Worm (Caenorhabditis elegans) whole organism, L3 larva: ENCODE results near the gene M195.2.

Source experiments
- ZK546.5 ChIP-seq: sonication (generic microtip); optimal IDR thresholded peaks from 2 replicates; lab custom pipeline; 2017; ENCODE audit warnings: missing biosample characterization, missing genetic modification characterization
- ama-1 ChIP-seq: fragments of 150-350 bp; optimal IDR thresholded peaks from 2 replicates; lab custom pipeline; 2018
- ceh-16 ChIP-seq: sonication (generic microtip); optimal IDR thresholded peaks from 2 replicates; lab custom pipeline; 2017; ENCODE audit warnings: missing biosample characterization, missing genetic modification characterization
- ceh-28 ChIP-seq: fragments of 150-350 bp; optimal IDR thresholded peaks from 2 replicates; lab custom pipeline; 2014; ENCODE audit warnings: missing biosample characterization, missing genetic modification reagents, missing genetic modification characterization
- daf-12 ChIP-seq: fragments of 150-350 bp; optimal IDR thresholded peaks from 2 replicates; lab custom pipeline; 2014; ENCODE audit warnings: missing biosample characterization, missing genetic modification reagents, missing genetic modification characterization
- egl-5 ChIP-seq: fragments of 150-350 bp; optimal IDR thresholded peaks from 2 replicates; lab custom pipeline; 2017; ENCODE audit warnings: missing biosample characterization, missing genetic modification reagents, missing genetic modification characterization, inconsistent platforms
- elt-1 ChIP-seq: fragments of 150-350 bp; optimal IDR thresholded peaks from 2 replicates; lab custom pipeline; 2014; ENCODE audit warnings: missing biosample characterization, missing genetic modification characterization
- elt-2 ChIP-seq: sonication (generic microtip); optimal IDR thresholded peaks from 2 replicates; lab custom pipeline; 2016; ENCODE audit warnings: missing genetic modification reagents, mild to moderate bottlenecking, missing genetic modification characterization, missing compliant biosample characterization
- eor-1 ChIP-seq, 2 experiments: fragments of 150-350 bp; optimal IDR thresholded peaks; 2 replicates each; lab custom pipeline; 2014 to 2018; ENCODE audit warnings: missing biosample characterization in 2 of 2, missing genetic modification characterization in 2 of 2
- fkh-10 ChIP-seq: sonication (generic microtip); optimal IDR thresholded peaks from 2 replicates; lab custom pipeline; 2017; ENCODE audit warnings: missing biosample characterization, missing genetic modification reagents, missing genetic modification characterization
- fkh-2 ChIP-seq: fragments of 150-350 bp; optimal IDR thresholded peaks from 2 replicates; lab custom pipeline; 2014; ENCODE audit warnings: missing biosample characterization, missing genetic modification reagents, missing genetic modification characterization
- fos-1 ChIP-seq: fragments of 150-350 bp; optimal IDR thresholded peaks from 2 replicates; lab custom pipeline; 2014; ENCODE audit warnings: missing biosample characterization, missing genetic modification characterization
- hmg-11 ChIP-seq: sonication (generic microtip); optimal IDR thresholded peaks from 2 replicates; lab custom pipeline; 2016; ENCODE audit warnings: missing genetic modification characterization, missing compliant biosample characterization
- jun-1 ChIP-seq: fragments of 150-350 bp; optimal IDR thresholded peaks from 2 replicates; lab custom pipeline; 2014; ENCODE audit warnings: missing biosample characterization, missing genetic modification reagents, missing genetic modification characterization
- lin-15B ChIP-seq: fragments of 150-350 bp; optimal IDR thresholded peaks from 2 replicates; lab custom pipeline; 2014; ENCODE audit warnings: missing biosample characterization, missing genetic modification characterization
- lin-39 ChIP-seq: fragments of 150-350 bp; optimal IDR thresholded peaks from 2 replicates; lab custom pipeline; 2018; ENCODE audit warnings: missing biosample characterization, missing genetic modification reagents, missing genetic modification characterization
- mdl-1 ChIP-seq: fragments of 150-350 bp; optimal IDR thresholded peaks from 2 replicates; lab custom pipeline; 2014; ENCODE audit warnings: missing biosample characterization, missing genetic modification characterization
- mml-1 ChIP-seq: fragments of 150-350 bp; sonication (generic microtip); optimal IDR thresholded peaks from 3 replicates; lab custom pipeline; 2014; ENCODE audit warnings: missing biosample characterization, missing genetic modification characterization
- nfya-1 ChIP-seq: sonication (generic microtip); optimal IDR thresholded peaks from 2 replicates; lab custom pipeline; 2017; ENCODE audit warnings: missing genetic modification characterization, mild to moderate bottlenecking, missing compliant biosample characterization, antibody characterized with exemption, moderate library complexity; ENCODE audit not compliant: insufficient read depth
- nhr-11 ChIP-seq: fragments of 150-350 bp; optimal IDR thresholded peaks from 2 replicates; lab custom pipeline; 2014; ENCODE audit warnings: missing biosample characterization, missing genetic modification characterization
- nhr-23 ChIP-seq: fragments of 150-350 bp; optimal IDR thresholded peaks from 2 replicates; lab custom pipeline; 2014; ENCODE audit warnings: missing biosample characterization, missing genetic modification reagents, missing genetic modification characterization
- nhr-25 ChIP-seq: sonication (generic microtip); optimal IDR thresholded peaks from 2 replicates; lab custom pipeline; 2017; ENCODE audit warnings: missing biosample characterization, missing genetic modification characterization
- nhr-28 ChIP-seq: fragments of 150-350 bp; optimal IDR thresholded peaks from 2 replicates; lab custom pipeline; 2014; ENCODE audit warnings: missing biosample characterization, missing genetic modification characterization
- nhr-43 ChIP-seq: sonication (generic microtip); optimal IDR thresholded peaks from 2 replicates; lab custom pipeline; 2016; ENCODE audit warnings: mild to moderate bottlenecking, missing genetic modification characterization, missing compliant biosample characterization; ENCODE audit not compliant: poor library complexity, severe bottlenecking
- nhr-67 ChIP-seq: fragments of 150-350 bp; optimal IDR thresholded peaks from 2 replicates; lab custom pipeline; 2014; ENCODE audit warnings: missing biosample characterization, missing genetic modification characterization
- nhr-76 ChIP-seq: fragments of 150-350 bp; sonication (generic microtip); optimal IDR thresholded peaks from 5 replicates; lab custom pipeline; 2014; ENCODE audit warnings: missing biosample characterization, missing genetic modification characterization
- nhr-77 ChIP-seq: fragments of 150-350 bp; optimal IDR thresholded peaks from 2 replicates; lab custom pipeline; 2014; ENCODE audit warnings: missing biosample characterization, missing genetic modification characterization
- pha-4 ChIP-seq: fragments of 150-350 bp; optimal IDR thresholded peaks from 2 replicates; lab custom pipeline; 2014; ENCODE audit warnings: missing biosample characterization, missing genetic modification reagents, missing genetic modification characterization
- pqm-1 ChIP-seq: fragments of 150-350 bp; optimal IDR thresholded peaks from 2 replicates; lab custom pipeline; 2017; ENCODE audit warnings: missing biosample characterization, missing genetic modification characterization, inconsistent platforms
- sea-2 ChIP-seq: fragments of 150-350 bp; sonication (generic microtip); optimal IDR thresholded peaks from 4 replicates; lab custom pipeline; 2014; ENCODE audit warnings: missing biosample characterization, missing genetic modification reagents, missing genetic modification characterization
- skn-1 ChIP-seq: fragments of 150-350 bp; optimal IDR thresholded peaks from 2 replicates; lab custom pipeline; 2014; ENCODE audit warnings: missing biosample characterization, missing genetic modification characterization
- snpc-4 ChIP-seq: fragments of 150-350 bp; optimal IDR thresholded peaks from 2 replicates; lab custom pipeline; 2014; ENCODE audit warnings: missing biosample characterization, missing genetic modification characterization
- tbx-2 ChIP-seq: sonication (generic microtip); optimal IDR thresholded peaks from 2 replicates; lab custom pipeline; 2016; ENCODE audit warnings: mild to moderate bottlenecking, missing genetic modification characterization, missing compliant biosample characterization
- unc-62 ChIP-seq: fragments of 150-350 bp; sonication (generic microtip); optimal IDR thresholded peaks from 4 replicates; lab custom pipeline; 2014; ENCODE audit warnings: missing biosample characterization, missing genetic modification reagents, missing genetic modification characterization
- zag-1 ChIP-seq: fragments of 150-350 bp; optimal IDR thresholded peaks from 2 replicates; lab custom pipeline; 2014; ENCODE audit warnings: missing biosample characterization, missing genetic modification characterization
- ztf-4 ChIP-seq: fragments of 150-350 bp; optimal IDR thresholded peaks from 2 replicates; lab custom pipeline; 2014; ENCODE audit warnings: missing biosample characterization, missing genetic modification characterization

M195.2 gene

ce11 chrII:8329462-8329861 is 31.1 kb upstream of the M195.2 start, which contains the start of gene C26D10.4:
TSS of gene C26D10.4 (plus strand) at chrII:8329762.
- no peak for TF ChIP-seq nhr-25 (tag; lab: Kevin White, UChicago)
- TF ChIP-seq ztf-4 = no peak
- TF ChIP-seq nhr-76 (tag; lab: Kevin White, UChicago) = no peak
- no peak for TF ChIP-seq jun-1 (tag; lab: Kevin White, UChicago)
- TF ChIP-seq skn-1 (tag; lab: Kevin White, UChicago) = no peak
- TF ChIP-seq fkh-2 (tag; lab: Kevin White, UChicago) = no peak
- no peak for TF ChIP-seq lin-15B (tag; lab: Kevin White, UChicago)
- no peak for TF ChIP-seq lin-39 (tag; lab: Kevin White, UChicago)
- no peak for TF ChIP-seq ceh-16

DNA sequence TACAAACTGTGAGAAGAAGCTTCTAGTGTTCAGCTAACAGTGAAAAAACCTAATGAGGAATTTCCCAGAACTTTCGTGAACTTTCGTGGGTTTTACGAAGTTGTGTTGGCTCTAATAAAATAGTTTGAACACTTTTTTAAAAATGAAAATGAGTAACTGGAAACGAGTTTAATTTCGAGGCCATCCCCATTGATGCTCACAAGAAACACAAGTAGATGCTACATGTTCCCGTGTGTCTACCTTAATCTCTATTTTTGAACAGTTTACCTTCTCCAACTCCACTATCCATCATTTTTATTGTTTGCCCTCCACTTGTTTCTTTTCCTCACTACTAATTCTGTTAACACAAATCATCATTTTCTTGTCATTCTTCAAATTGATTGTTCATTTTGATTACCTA is 26.9 kb upstream of the M195.2 start, which contains the start of gene C26D10.7:
TSS of gene C26D10.7 (plus strand) at position 301 of the 400 bp plus-strand sequence.
- no peak for TF ChIP-seq zag-1 (tag; lab: Kevin White, UChicago)
- TF ChIP-seq fos-1 (tag; lab: Kevin White, UChicago) = no peak
- TF ChIP-seq fkh-10 (GFP tag; lab: Kevin White, UChicago) = no peak
- no peak for TF ChIP-seq mml-1
- no peak for TF ChIP-seq unc-62
- TF ChIP-seq mdl-1 (tag; lab: Kevin White, UChicago) = no peak

- TF ChIP-seq ZK546.5 (tag; lab: Kevin White, UChicago) = no peak
- no peak for TF ChIP-seq nhr-28 (tag; lab: Kevin White, UChicago)
- no peak for TF ChIP-seq eor-1 (tag; optimal IDR thresholded peaks at IDR 0.05; lab: Kevin White, UChicago)
- TF ChIP-seq ztf-4 = no peak
- TF ChIP-seq nhr-67 (tag; lab: Kevin White, UChicago) = no peak
- no peak for TF ChIP-seq unc-62
- TF ChIP-seq zag-1 (tag; lab: Kevin White, UChicago) = no peak
- TF ChIP-seq daf-12 = no peak
- no peak for TF ChIP-seq fos-1 (tag; lab: Kevin White, UChicago)
- no peak for TF ChIP-seq pha-4
Measured at ce11 chrII:8339108-8339507, 21.4 kb upstream of the M195.2 start.

DNA sequence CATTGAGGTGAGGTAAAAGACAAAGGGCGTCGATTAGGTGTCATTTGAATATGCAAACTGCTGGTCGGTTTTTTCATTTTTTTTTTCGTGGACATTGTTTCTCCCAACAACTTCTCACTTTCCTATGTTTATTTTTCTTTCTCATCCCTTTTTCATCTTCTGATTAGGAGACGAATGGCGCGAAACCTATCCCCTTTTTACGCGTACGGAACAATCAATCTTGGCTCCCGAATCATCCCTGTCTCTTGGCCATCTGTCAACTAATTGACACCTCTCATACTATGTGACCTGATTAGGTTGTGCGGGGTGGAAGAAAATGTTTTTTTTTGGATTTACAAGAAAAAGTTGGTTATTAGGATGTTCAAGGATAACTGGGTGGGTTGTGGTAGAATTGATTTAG is 15.8 kb upstream of the M195.2 start:
- peak; percentile 4 for TF ChIP-seq nhr-23 (tag; lab: Kevin White, UChicago)
- TF ChIP-seq zag-1 (tag; lab: Kevin White, UChicago) = no peak

- TF ChIP-seq ceh-28 (tag; lab: Kevin White, UChicago) (no peak), nhr-43 (tag; lab: Kevin White, UChicago) (peak; percentile 33)
Measured at ce11 chrII:8345613-8346012, 14.9 kb upstream of the M195.2 start.

DNA sequence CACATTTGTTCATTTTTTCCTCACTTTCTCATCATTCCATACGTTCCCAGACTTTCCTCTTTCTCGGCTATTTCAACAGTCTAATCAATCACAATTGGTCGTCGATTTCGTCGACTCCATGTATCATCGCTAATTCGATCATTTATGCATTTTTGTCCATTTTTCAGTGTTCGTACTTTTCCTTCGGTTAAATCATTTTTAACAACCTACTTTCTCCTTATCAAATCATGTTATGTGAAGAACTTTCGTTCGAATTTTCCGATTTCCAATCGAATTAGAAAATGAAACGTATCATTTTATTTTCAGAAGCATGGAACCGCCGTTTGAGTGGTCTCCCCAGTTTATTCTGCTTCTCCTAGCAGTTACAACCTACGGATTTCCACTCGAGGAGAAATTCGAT is 14.2 kb upstream of the M195.2 start, which contains the start of gene eff-1:
TSS of gene eff-1 (plus strand) at position 301 of the 400 bp plus-strand sequence.
- TF ChIP-seq nfya-1 (tag; lab: Kevin White, UChicago) (no peak), nhr-77 (tag; lab: Kevin White, UChicago) (no peak), mml-1 (no peak), elt-1 (tag; lab: Kevin White, UChicago) (no peak), ama-1 (no peak), pha-4 (no peak), hmg-11 (tag; lab: Kevin White, UChicago) (no peak), tbx-2 (tag; lab: Kevin White, UChicago) (no peak), daf-12 (no peak), fkh-2 (tag; lab: Kevin White, UChicago) (no peak), nhr-43 (tag; lab: Kevin White, UChicago) (no peak), snpc-4 (no peak), pqm-1 (tag; lab: Kevin White, UChicago) (no peak), sea-2 (no peak), elt-2 (tag; lab: Kevin White, UChicago) (no peak), egl-5 (tag; lab: Kevin White, UChicago) (no peak), nhr-23 (tag; lab: Kevin White, UChicago) (no peak), nhr-67 (tag; lab: Kevin White, UChicago) (no peak), skn-1 (tag; lab: Kevin White, UChicago) (no peak), nhr-11 (tag; lab: Kevin White, UChicago) (no peak)
- TF ChIP-seq, all 47 proteins: peak for 0
